Worm (Caenorhabditis elegans): ENCODE results near the gene F58A4.6.

Gene F58A4.6

ce11 chrIII:9616426-9616825 lies 2.1 kb downstream of the F58A4.6 start, which contains the start of gene hcp-3:
Gene hcp-3, minus strand, starts transcription at chrIII:9616470.
- no peak for TF ChIP-seq unc-62 (GFP tag; optimal IDR thresholded peaks at IDR 0.05)
- no peak for TF ChIP-seq nhr-237 (tag; optimal IDR thresholded peaks at IDR 0.05)
- no peak for TF ChIP-seq egl-27 (tag; optimal IDR thresholded peaks at IDR 0.05)
- TF ChIP-seq lin-39 (tag; optimal IDR thresholded peaks at IDR 0.05) = no peak
- TF ChIP-seq pax-3 (tag; optimal IDR thresholded peaks at IDR 0.05) = no peak
- TF ChIP-seq lin-13 (GFP tag; optimal IDR thresholded peaks at IDR 0.05) = peak; percentile 30
- peak; percentile 25 for TF ChIP-seq skn-1 (tag; optimal IDR thresholded peaks at IDR 0.05)
- no peak for TF ChIP-seq ets-5 (GFP tag; IDR thresholded peaks at IDR 0.05)
- peak; percentile 50 for TF ChIP-seq xbp-1 (tag; optimal IDR thresholded peaks at IDR 0.05)
- no peak for TF ChIP-seq ztf-11 (tag; optimal IDR thresholded peaks at IDR 0.05)
- TF ChIP-seq lin-35 (GFP tag; optimal IDR thresholded peaks at IDR 0.05) = peak; percentile 83 to 91
- TF ChIP-seq sox-4 (tag; optimal IDR thresholded peaks at IDR 0.05) = no peak
- TF ChIP-seq nhr-47 (tag; optimal IDR thresholded peaks at IDR 0.05) = peak; percentile 56
- TF ChIP-seq nhr-20 (tag; optimal IDR thresholded peaks at IDR 0.05) = peak; percentile 57
- peak; percentile 68 for TF ChIP-seq unc-130 (tag; optimal IDR thresholded peaks at IDR 0.05)
- TF ChIP-seq swsn-7 (tag; optimal IDR thresholded peaks at IDR 0.05) = peak; percentile 54
- TF ChIP-seq hlh-4 (tag; optimal IDR thresholded peaks at IDR 0.05) = no peak
- no peak for TF ChIP-seq nhr-19 (GFP tag; conservative IDR thresholded peaks at IDR 0.05)
- no peak for TF ChIP-seq mab-9 (GFP tag; IDR thresholded peaks at IDR 0.05)
- TF ChIP-seq elt-3 (tag; optimal IDR thresholded peaks at IDR 0.05) = no peak
- TF ChIP-seq dsc-1 (tag; optimal IDR thresholded peaks at IDR 0.05) = peak; percentile 56
- peak; percentile 82 to 89 (median 83) for TF ChIP-seq dpl-1 (GFP tag; optimal IDR thresholded peaks at IDR 0.05)
- TF ChIP-seq nhr-28 (tag; optimal IDR thresholded peaks at IDR 0.05) = no peak
- TF ChIP-seq unc-98 (GFP tag; IDR thresholded peaks at IDR 0.05) = no peak
- TF ChIP-seq aha-1 (tag; optimal IDR thresholded peaks at IDR 0.05) = no peak
- TF ChIP-seq mdl-1 (tag; optimal IDR thresholded peaks at IDR 0.05) = peak in 1 of 2 experiments; percentile 56
- TF ChIP-seq tbx-2 (tag; optimal IDR thresholded peaks at IDR 0.05) = peak; percentile 51
- no peak for TF ChIP-seq fos-1 (tag; optimal IDR thresholded peaks at IDR 0.05)
- TF ChIP-seq hpl-2 (GFP tag; optimal IDR thresholded peaks at IDR 0.05) = no peak
- no peak for TF ChIP-seq isw-1 (GFP tag; IDR thresholded peaks at IDR 0.05)
- no peak for TF ChIP-seq nhr-76 (tag; optimal IDR thresholded peaks at IDR 0.05)
- TF ChIP-seq blmp-1 (tag; optimal IDR thresholded peaks at IDR 0.05) = peak; percentile 50
- TF ChIP-seq nhr-11 (tag; optimal IDR thresholded peaks at IDR 0.05) = no peak
- no peak for TF ChIP-seq vab-15 (tag; optimal IDR thresholded peaks at IDR 0.05)
- TF ChIP-seq snu-23 (GFP tag; optimal IDR thresholded peaks at IDR 0.05) = peak; percentile 55
- no peak for TF ChIP-seq sptf-1 (tag; optimal IDR thresholded peaks at IDR 0.05)
- TF ChIP-seq lir-3 (tag; optimal IDR thresholded peaks at IDR 0.05; ENCODE audit: poor library complexity) = no peak
- peak; percentile 15 for TF ChIP-seq irx-1 (tag; optimal IDR thresholded peaks at IDR 0.05)
- no peak for TF ChIP-seq tlp-1 (tag; optimal IDR thresholded peaks at IDR 0.05)
- TF ChIP-seq unc-86 (tag; optimal IDR thresholded peaks at IDR 0.05) = peak; percentile 38
- no peak for TF ChIP-seq fkh-10 (GFP tag; optimal IDR thresholded peaks at IDR 0.05)
- no peak for TF ChIP-seq elt-2 (tag; optimal IDR thresholded peaks at IDR 0.05)
- TF ChIP-seq nhr-84 (tag; optimal IDR thresholded peaks at IDR 0.05) = no peak
- no peak for TF ChIP-seq ceh-63 (GFP tag; optimal IDR thresholded peaks at IDR 0.05)
- TF ChIP-seq C16A3.4 (tag; optimal IDR thresholded peaks at IDR 0.05) = peak; percentile 54
- TF ChIP-seq lsy-2 (tag; optimal IDR thresholded peaks at IDR 0.05) = peak; percentile 54 to 71
- TF ChIP-seq rnt-1 (tag; optimal IDR thresholded peaks at IDR 0.05) = peak; percentile 43
- TF ChIP-seq nhr-12 (tag; optimal IDR thresholded peaks at IDR 0.05) = no peak
- no peak for TF ChIP-seq ceh-88 (GFP tag; IDR thresholded peaks at IDR 0.05)
- peak; percentile 43 for TF ChIP-seq mep-1 (tag; optimal IDR thresholded peaks at IDR 0.05)
- TF ChIP-seq F16B12.6 (tag; optimal IDR thresholded peaks at IDR 0.05) = peak; percentile 91
- TF ChIP-seq lin-14 (GFP tag; optimal IDR thresholded peaks at IDR 0.05) = peak; percentile 53
- TF ChIP-seq C04F5.9 (tag; optimal IDR thresholded peaks at IDR 0.05) = no peak
- TF ChIP-seq mef-2 (tag; optimal IDR thresholded peaks at IDR 0.05) = no peak
- no peak for TF ChIP-seq zag-1 (tag; optimal IDR thresholded peaks at IDR 0.05)
